Fruit fly (Drosophila melanogaster): Measurements from ENCODE around the gene CG17784.

- TF ChIP-seq usp (GFP tag; optimal IDR thresholded peaks at IDR 0.05) (no peak), CrebA (GFP tag; optimal IDR thresholded peaks at IDR 0.05; ENCODE audit: borderline replicate concordance) (no peak), pan (optimal IDR thresholded peaks at IDR 0.05) (no peak), Rel (GFP tag; optimal IDR thresholded peaks at IDR 0.05) (no peak), Rel (tag; optimal IDR thresholded peaks at IDR 0.05) (no peak), dmrt93B (GFP tag; optimal IDR thresholded peaks at IDR 0.05) (no peak), psq (GFP tag; optimal IDR thresholded peaks at IDR 0.05) (no peak), Vsx2 (GFP tag; optimal IDR thresholded peaks at IDR 0.05; ENCODE audit: partially characterized antibody) (no peak), Dif (GFP tag; optimal IDR thresholded peaks at IDR 0.05; ENCODE audit: partially characterized antibody) (no peak), rgr (GFP tag; optimal IDR thresholded peaks at IDR 0.05) (no peak), Sp1 (GFP tag; optimal IDR thresholded peaks at IDR 0.05) (no peak), foxo (GFP tag; optimal IDR thresholded peaks at IDR 0.05) (no peak)
These were observed 23.5 kb downstream of the CG17784 start, which contains the start of gene Ms for dm6 chr3R:24341251-24341650.
